Worm (Caenorhabditis elegans) whole organism, L2 larva: ENCODE results near the gene str-109.
A peak's percentile ranks its signal among the peaks of the same experiment; 100 is the strongest.

ENCODE experiments used
- C34F6.9 ChIP-seq: fragments of 150-350 bp; optimal IDR thresholded peaks from 2 replicates; lab custom pipeline; 2014; ENCODE audit warnings: missing biosample characterization, missing genetic modification characterization
- F13H6.1 ChIP-seq: sonication (generic microtip); optimal IDR thresholded peaks from 2 replicates; lab custom pipeline; 2016; ENCODE audit warnings: missing genetic modification characterization, missing compliant biosample characterization
- R02D3.7 ChIP-seq: fragments of 150-350 bp; optimal IDR thresholded peaks from 2 replicates; lab custom pipeline; 2014; ENCODE audit warnings: missing biosample characterization, missing genetic modification characterization
- Y55F3AM.14 ChIP-seq: fragments of 200-800 bp; sonication (Bioruptor generic); optimal IDR thresholded peaks from 2 replicates; lab custom pipeline; 2018; ENCODE audit warnings: mild to moderate bottlenecking, missing genetic modification characterization, missing compliant biosample characterization
- ZK546.5 ChIP-seq: sonication (generic microtip); optimal IDR thresholded peaks from 2 replicates; lab custom pipeline; 2017; ENCODE audit warnings: missing biosample characterization, missing genetic modification characterization
- aly-2 ChIP-seq: fragments of 150-350 bp; optimal IDR thresholded peaks from 2 replicates; lab custom pipeline; 2014; ENCODE audit warnings: missing biosample characterization, missing genetic modification characterization
- ama-1 ChIP-seq: fragments of 150-350 bp; optimal IDR thresholded peaks from 2 replicates; lab custom pipeline; 2018; ENCODE audit warnings: inconsistent platforms
- ceh-16 ChIP-seq: fragments of 150-350 bp; optimal IDR thresholded peaks from 2 replicates; lab custom pipeline; 2014; ENCODE audit warnings: missing biosample characterization, missing genetic modification characterization
- crh-2 ChIP-seq: sonication (generic microtip); optimal IDR thresholded peaks from 2 replicates; lab custom pipeline; 2017; ENCODE audit warnings: missing biosample characterization, missing genetic modification characterization
- dmd-4 ChIP-seq: sonication (generic microtip); optimal IDR thresholded peaks from 2 replicates; lab custom pipeline; 2017; ENCODE audit warnings: missing biosample characterization, missing genetic modification characterization
- egl-27 ChIP-seq: sonication (generic microtip); optimal IDR thresholded peaks from 3 replicates; lab custom pipeline; 2017; ENCODE audit warnings: missing biosample characterization, missing genetic modification reagents, missing genetic modification characterization
- elt-1 ChIP-seq: fragments of 150-350 bp; optimal IDR thresholded peaks from 2 replicates; lab custom pipeline; 2014; ENCODE audit warnings: missing biosample characterization, missing genetic modification characterization
- fos-1 ChIP-seq: fragments of 150-350 bp; optimal IDR thresholded peaks from 2 replicates; lab custom pipeline; 2014; ENCODE audit warnings: missing biosample characterization, missing genetic modification characterization
- lin-11 ChIP-seq: fragments of 150-350 bp; sonication (generic microtip); optimal IDR thresholded peaks from 2 replicates; lab custom pipeline; 2014; ENCODE audit warnings: missing biosample characterization, missing genetic modification characterization, inconsistent platforms, mixed read lengths
- lin-13 ChIP-seq: fragments of 150-350 bp; optimal IDR thresholded peaks from 2 replicates; lab custom pipeline; 2014; ENCODE audit warnings: missing biosample characterization, missing genetic modification reagents, missing genetic modification characterization
- lin-39 ChIP-seq: fragments of 150-350 bp; optimal IDR thresholded peaks from 2 replicates; lab custom pipeline; 2014; ENCODE audit warnings: missing biosample characterization, missing genetic modification reagents, missing genetic modification characterization
- mab-5 ChIP-seq: fragments of 150-350 bp; optimal IDR thresholded peaks from 2 replicates; lab custom pipeline; 2014; ENCODE audit warnings: missing biosample characterization, missing genetic modification characterization
- mbf-1 ChIP-seq: sonication (generic microtip); optimal IDR thresholded peaks from 2 replicates; lab custom pipeline; 2017; ENCODE audit warnings: missing biosample characterization, missing genetic modification characterization
- nhr-10 ChIP-seq: sonication (generic microtip); optimal IDR thresholded peaks from 2 replicates; lab custom pipeline; 2017; ENCODE audit warnings: missing biosample characterization, missing genetic modification characterization
- nhr-12 ChIP-seq: fragments of 150-350 bp; optimal IDR thresholded peaks from 2 replicates; lab custom pipeline; 2014; ENCODE audit warnings: missing biosample characterization, missing genetic modification characterization
- nhr-129 ChIP-seq: fragments of 150-350 bp; optimal IDR thresholded peaks from 2 replicates; lab custom pipeline; 2014; ENCODE audit warnings: missing biosample characterization, missing genetic modification characterization
- nhr-21 ChIP-seq: fragments of 150-350 bp; optimal IDR thresholded peaks from 2 replicates; lab custom pipeline; 2014; ENCODE audit warnings: missing biosample characterization, missing genetic modification characterization
- nhr-23 ChIP-seq: fragments of 150-350 bp; optimal IDR thresholded peaks from 2 replicates; lab custom pipeline; 2014; ENCODE audit warnings: missing biosample characterization, missing genetic modification reagents, missing genetic modification characterization
- nhr-237 ChIP-seq: fragments of 150-350 bp; optimal IDR thresholded peaks from 2 replicates; lab custom pipeline; 2014; ENCODE audit warnings: missing biosample characterization, missing genetic modification characterization
- nhr-25 ChIP-seq: fragments of 150-350 bp; sonication (generic microtip); optimal IDR thresholded peaks from 3 replicates; lab custom pipeline; 2014; ENCODE audit warnings: missing biosample characterization, missing genetic modification characterization
- nhr-6 ChIP-seq: fragments of 150-350 bp; optimal IDR thresholded peaks from 2 replicates; lab custom pipeline; 2014; ENCODE audit warnings: missing biosample characterization, missing genetic modification characterization
- peb-1 ChIP-seq: fragments of 150-350 bp; optimal IDR thresholded peaks from 2 replicates; lab custom pipeline; 2014; ENCODE audit warnings: missing biosample characterization, missing genetic modification characterization
- skn-1 ChIP-seq: sonication (generic microtip); optimal IDR thresholded peaks from 2 replicates; lab custom pipeline; 2017; ENCODE audit warnings: missing biosample characterization, missing genetic modification characterization
- snpc-4 ChIP-seq: fragments of 150-350 bp; optimal IDR thresholded peaks from 2 replicates; lab custom pipeline; 2014; ENCODE audit warnings: missing biosample characterization, missing genetic modification characterization
- unc-39 ChIP-seq: fragments of 150-350 bp; optimal IDR thresholded peaks from 2 replicates; lab custom pipeline; 2014; ENCODE audit warnings: missing biosample characterization, missing genetic modification characterization
- unc-55 ChIP-seq: fragments of 150-350 bp; sonication (generic microtip); optimal IDR thresholded peaks from 3 replicates; lab custom pipeline; 2014; ENCODE audit warnings: missing biosample characterization, missing genetic modification reagents, missing genetic modification characterization
- unc-62 ChIP-seq: fragments of 150-350 bp; optimal IDR thresholded peaks from 2 replicates; lab custom pipeline; 2014; ENCODE audit warnings: missing biosample characterization, missing genetic modification reagents, missing genetic modification characterization
- zag-1 ChIP-seq: fragments of 150-350 bp; optimal IDR thresholded peaks from 2 replicates; lab custom pipeline; 2014; ENCODE audit warnings: missing biosample characterization, missing genetic modification characterization
- ztf-1 ChIP-seq: fragments of 200-800 bp; sonication (Bioruptor generic); conservative IDR thresholded peaks from 2 replicates; pipeline ENCODE4 v1.3.6; 2022; ENCODE audit warnings: missing genetic modification characterization, missing compliant biosample characterization
- ztf-11 ChIP-seq: sonication (generic microtip); optimal IDR thresholded peaks from 2 replicates; lab custom pipeline; 2017; ENCODE audit warnings: missing biosample characterization, missing genetic modification characterization
- ztf-4 ChIP-seq: fragments of 150-350 bp; optimal IDR thresholded peaks from 2 replicates; lab custom pipeline; 2014; ENCODE audit warnings: missing biosample characterization, missing genetic modification characterization

The str-109 gene

DNA sequence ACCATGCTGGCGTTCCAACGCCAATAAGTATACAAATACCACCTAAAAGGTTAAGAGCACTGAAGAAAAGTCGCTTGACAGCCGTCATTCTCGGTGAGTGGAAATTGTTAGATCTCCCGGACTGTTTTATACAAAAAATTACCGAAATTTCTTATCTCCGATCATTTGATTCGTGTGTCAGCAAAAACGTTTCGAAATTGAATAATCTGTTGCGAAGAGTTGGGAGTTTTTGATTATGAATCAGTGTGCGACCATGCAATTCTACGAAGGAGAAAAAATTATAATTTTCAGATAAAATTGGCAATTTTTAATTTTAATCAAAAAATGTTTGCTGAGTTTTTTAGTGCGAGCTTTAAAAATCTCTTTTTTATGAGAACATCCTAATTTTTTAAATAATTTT lies 22.5 kb downstream of the str-109 start, which contains the start of gene clc-11:
Gene clc-11, minus strand, starts transcription at position 101 of the 400 bp plus-strand sequence.
- TF ChIP-seq zag-1 (no peak), ZK546.5 (no peak), R02D3.7 (no peak), fos-1 (tag; lab: Kevin White, UChicago) (peak; percentile 31), snpc-4 (no peak)

DNA sequence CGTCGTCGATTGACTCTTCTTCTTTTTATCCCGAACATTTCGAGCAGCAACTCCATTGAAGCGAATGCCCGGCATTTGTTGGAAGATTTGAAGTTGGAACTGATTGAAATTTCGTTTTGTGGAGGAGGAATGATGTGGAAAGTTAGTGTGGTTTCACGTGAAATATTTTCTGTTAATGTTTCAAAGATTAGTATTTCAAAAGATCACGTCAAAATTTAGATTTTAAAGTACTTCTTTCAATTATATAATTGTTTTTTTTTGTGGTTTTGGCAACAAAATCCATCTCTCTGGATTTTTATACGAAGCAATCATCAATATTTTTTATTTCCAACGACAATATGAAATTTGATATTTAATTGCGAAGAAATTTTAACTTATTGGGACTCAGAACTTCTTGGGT lies 25.0 kb downstream of the str-109 start, which contains the start of gene F44G3.7:
Gene F44G3.7, minus strand, starts transcription at position 101 of the 400 bp plus-strand sequence.
- no peak for TF ChIP-seq nhr-10 (tag; lab: Kevin White, UChicago)
- TF ChIP-seq lin-11 = no peak
- no peak for TF ChIP-seq ztf-11
- no peak for TF ChIP-seq mab-5 (tag; lab: Kevin White, UChicago)

DNA sequence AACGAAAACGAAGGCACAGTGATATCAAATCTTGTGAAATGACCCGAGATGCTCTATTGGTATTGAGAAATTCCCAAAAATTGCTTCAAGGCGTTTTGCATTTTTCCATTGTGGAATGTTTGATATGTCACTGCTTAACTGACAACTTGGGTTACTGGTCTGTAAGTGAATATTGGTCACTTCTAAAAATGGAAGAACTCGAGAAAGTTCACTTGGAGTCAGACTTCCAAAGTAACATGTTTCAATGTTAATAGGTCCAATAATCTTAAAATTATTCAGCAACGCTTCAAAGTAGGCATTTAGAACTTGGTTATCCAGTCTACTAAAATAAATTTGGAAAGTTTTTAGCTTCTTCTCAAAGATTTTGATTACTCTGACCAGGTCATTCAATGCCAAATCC lies 29.3 kb downstream of the str-109 start, which contains the start of gene fbxa-144:
Gene fbxa-144, minus strand, starts transcription at position 101 of the 400 bp plus-strand sequence.
- TF ChIP-seq ama-1 (lab: Kevin White, UChicago) = no peak
- TF ChIP-seq C34F6.9 (tag; lab: Kevin White, UChicago) = no peak
- no peak for TF ChIP-seq skn-1 (tag; lab: Kevin White, UChicago)
- TF ChIP-seq unc-39 = no peak
- no peak for TF ChIP-seq elt-1 (tag; lab: Kevin White, UChicago)
- no peak for TF ChIP-seq zag-1
- TF ChIP-seq ztf-11 = no peak
- no peak for TF ChIP-seq Y55F3AM.14
- no peak for TF ChIP-seq fos-1 (tag; lab: Kevin White, UChicago)
- TF ChIP-seq egl-27 (tag; lab: Kevin White, UChicago) = no peak
- no peak for TF ChIP-seq lin-39 (tag; lab: Kevin White, UChicago)
- TF ChIP-seq R02D3.7 = no peak
- no peak for TF ChIP-seq mab-5 (tag; lab: Kevin White, UChicago)
- TF ChIP-seq nhr-12 = no peak
- TF ChIP-seq ztf-4 (tag; lab: Kevin White, UChicago) = no peak

DNA sequence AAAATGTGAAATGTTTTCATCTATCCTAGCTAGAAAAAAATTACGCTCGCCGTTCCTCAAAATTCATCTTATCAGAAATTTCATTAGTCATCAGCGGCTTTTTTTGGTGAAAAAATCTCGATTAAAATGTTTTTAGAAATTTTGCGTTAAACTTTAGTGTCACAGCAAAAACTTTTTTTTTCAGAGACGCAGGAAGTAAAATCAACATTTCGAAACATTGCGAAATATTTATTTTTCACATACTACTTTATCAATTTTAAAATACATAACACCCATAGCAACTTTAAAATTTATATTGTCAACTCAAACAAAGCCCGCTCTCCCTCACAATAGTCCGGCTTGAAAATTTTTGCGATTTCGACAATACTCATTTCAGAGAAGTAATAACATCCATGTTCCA lies 29.8 kb downstream of the str-109 start:
- TF ChIP-seq nhr-129 (tag; lab: Kevin White, UChicago) = peak; percentile 38
- no peak for TF ChIP-seq ztf-4 (tag; lab: Kevin White, UChicago)
- no peak for TF ChIP-seq peb-1

DNA sequence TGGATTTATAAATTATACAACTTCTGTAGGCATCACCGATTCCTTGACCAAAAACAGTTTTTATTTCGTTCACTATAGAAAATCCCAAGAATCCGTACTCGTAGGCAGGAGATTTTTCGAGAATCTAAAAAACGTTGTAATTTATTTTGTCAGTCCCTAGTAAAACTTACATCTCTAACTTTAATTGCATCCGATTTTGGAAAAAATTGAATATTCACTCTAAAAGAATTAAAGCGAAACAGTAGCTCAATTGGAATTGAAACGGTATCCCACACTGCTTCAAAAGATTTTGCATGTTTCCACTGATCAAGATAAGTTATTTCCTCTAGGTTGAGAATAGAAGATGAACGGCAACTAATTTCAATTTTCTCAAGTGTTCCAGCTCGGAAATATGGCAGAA lies 30.8 kb downstream of the str-109 start, which contains the start of gene fbxa-142:
Gene fbxa-142, minus strand, starts transcription at position 101 of the 400 bp plus-strand sequence.
- TF ChIP-seq ztf-11 (no peak), lin-13 (GFP tag; lab: Kevin White, UChicago) (no peak)

DNA sequence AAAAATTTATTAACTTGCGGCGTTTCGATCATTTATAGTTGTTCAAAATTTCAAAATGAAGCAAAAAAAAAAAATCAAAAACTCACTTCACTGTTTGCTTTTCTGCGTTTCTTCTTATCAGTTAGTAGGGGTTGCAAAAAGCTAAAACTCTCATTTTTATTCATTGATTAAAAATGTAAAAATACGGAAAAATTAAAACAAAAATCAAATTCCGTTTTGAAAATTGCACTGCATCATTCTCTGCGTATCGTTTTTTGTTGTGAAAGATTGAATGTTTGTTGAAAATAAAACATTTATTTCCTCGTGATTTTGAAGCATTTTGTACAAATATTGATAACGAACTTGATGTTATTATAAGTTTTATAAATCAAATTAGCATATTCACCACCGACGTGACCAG lies 32.9 kb downstream of the str-109 start:
- TF ChIP-seq dmd-4 (no peak), fos-1 (tag; lab: Kevin White, UChicago) (peak; percentile 21)

DNA sequence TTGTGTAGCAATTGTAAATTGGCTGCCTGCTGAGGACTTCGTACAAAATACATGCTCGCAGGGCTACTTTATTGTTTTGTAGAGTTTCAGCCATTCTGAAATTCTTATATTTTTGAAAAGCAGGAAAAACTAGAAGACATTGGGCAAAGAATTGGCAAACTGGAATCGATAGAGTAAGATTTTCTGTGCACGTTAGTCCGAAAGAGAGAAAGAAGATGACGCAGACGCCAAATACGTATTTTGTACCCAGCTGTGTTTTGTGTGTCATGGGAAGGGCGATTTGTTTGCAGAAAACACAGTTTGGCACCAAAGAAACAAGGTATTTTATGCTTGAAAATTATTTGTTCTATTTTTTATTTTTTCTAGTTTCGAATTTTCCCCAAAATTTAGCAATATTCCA lies 34.6 kb downstream of the str-109 start, which contains the start of gene fbxa-143:
Gene fbxa-143, minus strand, starts transcription at position 101 of the 400 bp plus-strand sequence.
- TF ChIP-seq nhr-6 (tag; lab: Kevin White, UChicago) (no peak), nhr-21 (no peak), unc-62 (GFP tag; lab: Kevin White, UChicago) (no peak), unc-39 (no peak), nhr-23 (tag; lab: Kevin White, UChicago) (no peak), aly-2 (tag; lab: Kevin White, UChicago) (no peak), crh-2 (no peak), lin-39 (tag; lab: Kevin White, UChicago) (no peak), elt-1 (tag; lab: Kevin White, UChicago) (no peak)

DNA sequence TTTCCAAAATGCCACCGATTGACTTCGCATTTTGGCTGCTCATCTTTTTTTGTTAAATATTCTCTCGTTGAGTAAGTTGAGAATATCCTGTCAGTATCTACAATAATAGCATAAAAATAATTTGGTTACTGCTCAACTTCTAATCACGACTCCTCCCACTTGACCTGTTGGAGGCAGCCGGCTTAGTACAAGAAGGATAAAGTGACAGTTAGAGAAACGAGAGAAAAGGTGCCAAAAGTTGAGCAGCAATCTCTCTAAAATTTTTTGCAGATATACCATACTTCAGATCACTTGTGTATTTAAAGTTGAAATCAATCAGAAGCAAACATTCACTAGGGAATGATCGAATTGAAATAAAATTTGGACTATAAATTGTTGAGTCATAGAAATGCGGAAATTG lies 37.3 kb downstream of the str-109 start, which contains the start of gene nhr-111:
Gene nhr-111, minus strand, starts transcription at position 101 of the 400 bp plus-strand sequence.
- TF ChIP-seq ceh-16 (tag; lab: Kevin White, UChicago) = no peak
- no peak for TF ChIP-seq nhr-23 (tag; lab: Kevin White, UChicago)
- TF ChIP-seq nhr-129 (tag; lab: Kevin White, UChicago) = no peak
- TF ChIP-seq unc-62 (GFP tag; lab: Kevin White, UChicago) = no peak
- no peak for TF ChIP-seq nhr-25 (tag; lab: Kevin White, UChicago)
- TF ChIP-seq ztf-1 = no peak
- TF ChIP-seq mbf-1 (tag; lab: Kevin White, UChicago) = no peak
- TF ChIP-seq fos-1 (tag; lab: Kevin White, UChicago) = no peak
- TF ChIP-seq Y55F3AM.14 = no peak
- TF ChIP-seq F13H6.1 (tag; lab: Kevin White, UChicago) = no peak
- no peak for TF ChIP-seq lin-11
- TF ChIP-seq nhr-6 (tag; lab: Kevin White, UChicago) = no peak
- TF ChIP-seq nhr-237 (tag; lab: Kevin White, UChicago) = no peak
- no peak for TF ChIP-seq unc-55 (GFP tag; lab: Kevin White, UChicago)
- no peak for TF ChIP-seq nhr-21
- no peak for TF ChIP-seq ztf-11
- TF ChIP-seq C34F6.9 (tag; lab: Kevin White, UChicago) = no peak
